Worm (Caenorhabditis elegans): ENCODE results near the gene ZC412.10.
A peak's percentile ranks its signal among the peaks of the same experiment; 100 is the strongest.

The ZC412.10 gene

DNA sequence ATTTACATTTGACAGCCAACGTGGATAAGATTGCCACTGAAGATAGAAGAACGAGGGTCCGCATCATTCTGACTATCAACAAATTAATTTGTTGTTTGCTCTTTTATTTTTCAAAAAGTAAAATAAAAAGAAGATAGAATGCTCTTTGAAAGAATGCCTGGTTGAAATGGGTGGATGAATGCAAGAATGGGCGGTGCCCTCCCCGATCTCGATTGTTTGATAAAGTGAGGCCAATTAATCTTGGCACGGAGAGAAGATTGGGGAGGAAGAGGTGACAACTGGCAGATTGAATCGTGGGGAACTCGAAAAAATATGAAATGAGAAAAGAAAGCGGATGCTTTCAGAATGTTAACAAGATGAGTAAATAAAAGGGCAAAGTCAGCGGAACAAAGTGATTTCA is 5.3 kb downstream of the ZC412.10 start, which contains the start of gene ZC412.3 (continued):
- TF ChIP-seq ztf-7 (tag; optimal IDR thresholded peaks at IDR 0.05) (no peak), ceh-20 (GFP tag; IDR thresholded peaks at IDR 0.05) (no peak)

DNA sequence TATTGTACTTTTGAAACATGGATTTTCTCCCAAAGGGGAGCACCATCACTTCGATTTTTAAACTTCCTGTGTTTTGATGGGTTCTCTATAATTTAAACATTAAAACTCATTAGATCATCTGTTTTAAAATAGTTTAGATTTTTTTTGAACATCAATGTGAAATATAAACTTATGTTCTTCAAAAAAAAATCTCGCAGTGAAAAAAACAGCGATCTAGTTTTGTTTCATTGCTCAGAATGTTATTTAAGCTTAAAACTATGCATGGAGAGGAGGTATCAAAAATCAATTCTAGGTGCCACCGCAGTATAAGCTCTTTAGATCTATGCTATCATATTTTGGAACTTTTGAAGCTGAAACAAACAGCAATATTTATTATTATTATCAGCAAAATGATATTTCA is 8.4 kb downstream of the ZC412.10 start, which contains the start of gene gcy-14:
Gene gcy-14, minus strand, starts transcription at position 101 of the 400 bp plus-strand sequence.
- TF ChIP-seq unc-39 (tag; optimal IDR thresholded peaks at IDR 0.05), result no peak
- TF ChIP-seq F26F4.8 (GFP tag; conservative IDR thresholded peaks at IDR 0.05), result no peak
- no peak for TF ChIP-seq ZK546.5 (tag; optimal IDR thresholded peaks at IDR 0.05)
- no peak for TF ChIP-seq duxl-1 (tag; optimal IDR thresholded peaks at IDR 0.05; ENCODE audit: poor library complexity)
- no peak for TF ChIP-seq pqm-1 (tag; optimal IDR thresholded peaks at IDR 0.05)
- TF ChIP-seq hmg-1.1 (GFP tag; IDR thresholded peaks at IDR 0.05), result no peak
- TF ChIP-seq ceh-82 (tag; optimal IDR thresholded peaks at IDR 0.05), result no peak
- TF ChIP-seq lin-29 (GFP tag; IDR thresholded peaks at IDR 0.05), result no peak
- no peak for TF ChIP-seq nhr-25 (tag; optimal IDR thresholded peaks at IDR 0.05; ENCODE audit: borderline replicate concordance, insufficient read depth)
- TF ChIP-seq ctbp-1 (GFP tag; IDR thresholded peaks at IDR 0.05), result no peak
- no peak for TF ChIP-seq ztf-7 (tag; optimal IDR thresholded peaks at IDR 0.05)

- no peak for TF ChIP-seq hlh-30 (tag; optimal IDR thresholded peaks at IDR 0.05; ENCODE audit: insufficient read depth)
- peak; percentile 21 for TF ChIP-seq fkh-10 (GFP tag; optimal IDR thresholded peaks at IDR 0.05)
Measured at ce11 chrV:14859380-14859779, 17.2 kb downstream of the ZC412.10 start.

DNA sequence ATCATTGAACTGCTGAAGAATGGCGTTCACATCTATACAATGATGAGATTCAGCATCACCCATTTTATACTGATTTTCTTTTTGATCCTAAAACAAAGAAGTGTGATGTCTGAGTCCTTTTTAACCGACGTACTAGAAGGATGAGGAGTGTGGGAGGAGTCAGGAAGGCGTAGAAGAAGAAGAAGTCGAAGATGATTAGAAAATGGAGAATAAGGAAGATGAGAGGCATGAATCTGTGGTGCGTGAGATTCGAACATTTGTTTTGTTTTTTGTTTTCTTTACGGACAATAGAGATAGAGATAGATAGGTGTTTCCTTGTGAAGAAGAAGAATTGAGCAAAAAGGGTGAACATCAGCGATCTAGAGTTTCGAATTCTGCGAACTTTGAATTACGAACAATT is 18.1 kb downstream of the ZC412.10 start, which contains the start of gene npr-13:
Gene npr-13, minus strand, starts transcription at position 101 of the 400 bp plus-strand sequence.
- no peak for TF ChIP-seq zip-2 (tag; optimal IDR thresholded peaks at IDR 0.05)
- TF ChIP-seq lin-1 (GFP tag; IDR thresholded peaks at IDR 0.05), result no peak
- no peak for TF ChIP-seq pqm-1 (tag; optimal IDR thresholded peaks at IDR 0.05)
- no peak for TF ChIP-seq snpc-1.2 (GFP tag; IDR thresholded peaks at IDR 0.05)

DNA sequence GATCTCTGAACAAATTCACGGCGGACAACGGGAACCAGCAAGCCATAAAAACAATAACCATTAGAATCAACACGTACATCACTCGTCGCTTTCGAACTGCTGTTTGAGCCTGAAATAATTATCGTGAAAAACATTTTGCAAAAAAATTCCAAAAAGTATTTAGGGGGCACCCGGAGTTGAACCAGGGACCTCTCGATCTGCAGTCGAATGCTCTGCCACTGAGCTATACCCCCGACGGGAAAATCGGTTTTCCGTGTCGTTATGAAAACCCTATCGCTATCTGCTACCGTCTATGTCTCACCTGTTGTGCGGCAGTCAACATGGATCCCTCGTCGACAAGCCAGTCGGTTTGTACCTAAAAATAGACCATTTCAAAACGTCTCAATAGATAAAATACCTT is 21.0 kb downstream of the ZC412.10 start:
- TF ChIP-seq lsy-2 (tag; optimal IDR thresholded peaks at IDR 0.05), result no peak
- TF ChIP-seq Y105C5A.15 (GFP tag; IDR thresholded peaks at IDR 0.05), result no peak
- peak; percentile 48; the same call in 1 of the 2 replicates for TF ChIP-seq vab-7 (GFP tag; IDR thresholded peaks at IDR 0.05)
- peak; percentile 15 for TF ChIP-seq nhr-48 (tag; optimal IDR thresholded peaks at IDR 0.05)
- peak; percentile 59; the same call in 1 of the 2 replicates for TF ChIP-seq ctbp-1 (GFP tag; IDR thresholded peaks at IDR 0.05)
- TF ChIP-seq daf-8 (GFP tag; IDR thresholded peaks at IDR 0.05), result no peak
- TF ChIP-seq jun-1 (tag; optimal IDR thresholded peaks at IDR 0.05), result no peak
- TF ChIP-seq ztf-7 (tag; optimal IDR thresholded peaks at IDR 0.05), result no peak
- TF ChIP-seq gei-8 (GFP tag; optimal IDR thresholded peaks at IDR 0.05), result peak; percentile 3
- peak; percentile 31 for TF ChIP-seq rbr-2 (tag; optimal IDR thresholded peaks at IDR 0.05)
- TF ChIP-seq aly-2 (tag; optimal IDR thresholded peaks at IDR 0.05), result no peak
- TF ChIP-seq snpc-4 (tag; optimal IDR thresholded peaks at IDR 0.05), result peak; percentile 28
- TF ChIP-seq ceh-20 (GFP tag; IDR thresholded peaks at IDR 0.05), result 0 out of 2 replicates have a peak, but pooled peaks have one; percentile 58
- peak; percentile 71; the same call in 1 of the 2 replicates for TF ChIP-seq pha-4 (GFP tag; IDR thresholded peaks at IDR 0.05)
- TF ChIP-seq pha-4 (tag; optimal IDR thresholded peaks at IDR 0.05), result no peak
- TF ChIP-seq lin-29 (GFP tag; IDR thresholded peaks at IDR 0.05), result peak; percentile 48; the same call in 1 of the 2 replicates
- TF ChIP-seq spr-3 (GFP tag; optimal IDR thresholded peaks at IDR 0.05), result peak; percentile 35
- TF ChIP-seq arid-1 (GFP tag; conservative IDR thresholded peaks at IDR 0.05), result peak; percentile 62; the same call in 1 of the 2 replicates
- no peak for TF ChIP-seq snpc-1.2 (GFP tag; IDR thresholded peaks at IDR 0.05)
- 0 out of 4 replicates have a peak, but pooled peaks of 1 of the 2 experiments have one; percentile 63 for TF ChIP-seq madf-5 (GFP tag; IDR thresholded peaks at IDR 0.05)
- TF ChIP-seq madf-9 (GFP tag; conservative IDR thresholded peaks at IDR 0.05), result 0 out of 2 replicates have a peak, but pooled peaks have one; percentile 29
- TF ChIP-seq mxl-2 (GFP tag; conservative IDR thresholded peaks at IDR 0.05), result 0 out of 2 replicates have a peak, but pooled peaks have one; percentile 32
- TF ChIP-seq daf-19 (GFP tag; conservative IDR thresholded peaks at IDR 0.05), result peak; percentile 55; the same call in 1 of the 2 replicates
- TF ChIP-seq unc-130 (GFP tag; optimal IDR thresholded peaks at IDR 0.05), result no peak
- TF ChIP-seq nhr-28 (tag; optimal IDR thresholded peaks at IDR 0.05), result peak; percentile 8
- peak; percentile 6 for TF ChIP-seq nhr-77 (tag; optimal IDR thresholded peaks at IDR 0.05)
- TF ChIP-seq ztf-11 (tag; optimal IDR thresholded peaks at IDR 0.05), result no peak
- TF ChIP-seq tra-1 (GFP tag; IDR thresholded peaks at IDR 0.05), result 0 out of 2 replicates have a peak, but pooled peaks have one; percentile 22
- peak; percentile 58; the same call in 1 of the 2 replicates for TF ChIP-seq hmg-1.1 (GFP tag; IDR thresholded peaks at IDR 0.05)
- TF ChIP-seq lin-1 (GFP tag; IDR thresholded peaks at IDR 0.05), result peak; percentile 48; the same call in 1 of the 2 replicates
- peak; percentile 78; the same call in 1 of the 2 replicates for TF ChIP-seq dmd-8 (GFP tag; IDR thresholded peaks at IDR 0.05)
- peak; percentile 14 for TF ChIP-seq mxl-3 (GFP tag; optimal IDR thresholded peaks at IDR 0.05)
